Worm (Caenorhabditis elegans) whole organism, mixed stage, embryonic: ENCODE measurements around the gene srd-55.

Source experiments
- M03D4.4 ChIP-seq: sonication (generic microtip); optimal IDR thresholded peaks from 2 replicates; lab custom pipeline; 2017; ENCODE audit warnings: mild to moderate bottlenecking, missing genetic modification characterization, missing compliant biosample characterization
- bed-3 ChIP-seq: fragments of 200-800 bp; sonication (Bioruptor generic); optimal IDR thresholded peaks from 3 replicates; lab custom pipeline; 2018; ENCODE audit warnings: mild to moderate bottlenecking, missing genetic modification characterization, moderate library complexity, missing compliant biosample characterization
- blmp-1 ChIP-seq: fragments of 150-350 bp; optimal IDR thresholded peaks from 2 replicates; lab custom pipeline; 2014; ENCODE audit warnings: missing biosample characterization, missing genetic modification characterization
- ceh-39 ChIP-seq: fragments of 150-350 bp; optimal IDR thresholded peaks from 2 replicates; lab custom pipeline; 2014; ENCODE audit warnings: missing biosample characterization, missing genetic modification characterization
- ceh-83 ChIP-seq: fragments of 200-800 bp; sonication (Bioruptor generic); optimal IDR thresholded peaks from 2 replicates; lab custom pipeline; 2018; ENCODE audit warnings: mild to moderate bottlenecking, missing genetic modification characterization, missing compliant biosample characterization
- ces-1 ChIP-seq: fragments of 150-350 bp; optimal IDR thresholded peaks from 2 replicates; lab custom pipeline; 2014; ENCODE audit warnings: missing biosample characterization, missing genetic modification reagents, missing genetic modification characterization
- cnd-1 ChIP-seq: fragments of 200-800 bp; sonication (Bioruptor generic); optimal IDR thresholded peaks from 2 replicates; lab custom pipeline; 2018; ENCODE audit warnings: mild to moderate bottlenecking, missing genetic modification characterization, missing compliant biosample characterization
- drap-1 ChIP-seq: fragments of 200-800 bp; sonication (Bioruptor generic); optimal IDR thresholded peaks from 3 replicates; lab custom pipeline; 2018; ENCODE audit warnings: mild to moderate bottlenecking, missing genetic modification characterization, missing compliant biosample characterization
- elt-1 ChIP-seq: sonication (generic microtip); optimal IDR thresholded peaks from 2 replicates; lab custom pipeline; 2017; ENCODE audit warnings: missing genetic modification characterization, mild to moderate bottlenecking, missing compliant biosample characterization, antibody characterized with exemption, moderate library complexity, borderline replicate concordance; ENCODE audit not compliant: insufficient read depth
- elt-3 ChIP-seq: fragments of 150-350 bp; optimal IDR thresholded peaks from 2 replicates; lab custom pipeline; 2014; ENCODE audit warnings: missing biosample characterization, missing genetic modification characterization
- flh-1 ChIP-seq: fragments of 200-800 bp; sonication (Bioruptor generic); optimal IDR thresholded peaks from 2 replicates; lab custom pipeline; 2018; ENCODE audit warnings: mild to moderate bottlenecking, missing genetic modification characterization, moderate library complexity, missing compliant biosample characterization
- ham-2 ChIP-seq: fragments of 200-800 bp; sonication (Bioruptor generic); optimal IDR thresholded peaks from 2 replicates; lab custom pipeline; 2018; ENCODE audit warnings: mild to moderate bottlenecking, missing genetic modification characterization, missing compliant biosample characterization
- hlh-1 ChIP-seq: fragments of 150-350 bp; optimal IDR thresholded peaks from 2 replicates; lab custom pipeline; 2014; ENCODE audit warnings: missing biosample characterization, missing genetic modification reagents, missing genetic modification characterization
- lin-13 ChIP-seq: fragments of 150-350 bp; optimal IDR thresholded peaks from 2 replicates; lab custom pipeline; 2014; ENCODE audit warnings: missing biosample characterization, missing genetic modification characterization
- lin-32 ChIP-seq: fragments of 200-800 bp; sonication (Bioruptor generic); optimal IDR thresholded peaks from 2 replicates; lab custom pipeline; 2018; ENCODE audit warnings: mild to moderate bottlenecking, missing genetic modification characterization, missing compliant biosample characterization
- lsy-2 ChIP-seq: fragments of 150-350 bp; optimal IDR thresholded peaks from 2 replicates; lab custom pipeline; 2014; ENCODE audit warnings: missing biosample characterization, missing genetic modification characterization
- mab-5 ChIP-seq: fragments of 150-350 bp; optimal IDR thresholded peaks from 2 replicates; lab custom pipeline; 2014; ENCODE audit warnings: missing biosample characterization, missing genetic modification characterization
- mls-2 ChIP-seq: sonication (generic microtip); optimal IDR thresholded peaks from 2 replicates; lab custom pipeline; 2016; ENCODE audit warnings: mild to moderate bottlenecking, missing genetic modification characterization, moderate library complexity, missing compliant biosample characterization
- nhr-12 ChIP-seq: fragments of 150-350 bp; optimal IDR thresholded peaks from 2 replicates; lab custom pipeline; 2014; ENCODE audit warnings: missing biosample characterization, missing genetic modification characterization
- nhr-2 ChIP-seq: fragments of 150-350 bp; optimal IDR thresholded peaks from 2 replicates; lab custom pipeline; 2014; ENCODE audit warnings: missing biosample characterization, missing genetic modification characterization
- nhr-237 ChIP-seq: fragments of 150-350 bp; optimal IDR thresholded peaks from 2 replicates; lab custom pipeline; 2014; ENCODE audit warnings: missing biosample characterization, missing genetic modification characterization
- nhr-28 ChIP-seq: fragments of 150-350 bp; optimal IDR thresholded peaks from 2 replicates; lab custom pipeline; 2014; ENCODE audit warnings: missing biosample characterization, missing genetic modification characterization
- nhr-76 ChIP-seq: sonication (generic microtip); optimal IDR thresholded peaks from 2 replicates; lab custom pipeline; 2017; ENCODE audit warnings: missing biosample characterization, missing genetic modification characterization
- pha-4 ChIP-seq: fragments of 150-350 bp; optimal IDR thresholded peaks from 2 replicates; lab custom pipeline; 2018; ENCODE audit warnings: missing biosample characterization, missing genetic modification reagents, missing genetic modification characterization
- sem-2 ChIP-seq: fragments of 200-800 bp; sonication (Bioruptor generic); optimal IDR thresholded peaks from 2 replicates; lab custom pipeline; 2018; ENCODE audit warnings: mild to moderate bottlenecking, missing genetic modification characterization, missing compliant biosample characterization
- snpc-4 ChIP-seq: fragments of 150-350 bp; optimal IDR thresholded peaks from 2 replicates; lab custom pipeline; 2014; ENCODE audit warnings: missing biosample characterization, missing genetic modification characterization
- sptf-1 ChIP-seq: sonication (generic microtip); optimal IDR thresholded peaks from 2 replicates; lab custom pipeline; 2017; ENCODE audit warnings: mild to moderate bottlenecking, missing genetic modification characterization, moderate library complexity, missing compliant biosample characterization
- tbx-8 ChIP-seq: fragments of 200-800 bp; sonication (Bioruptor generic); optimal IDR thresholded peaks from 2 replicates; lab custom pipeline; 2018; ENCODE audit warnings: mild to moderate bottlenecking, missing genetic modification characterization, moderate library complexity, missing compliant biosample characterization
- unc-120 ChIP-seq: sonication (generic microtip); optimal IDR thresholded peaks from 2 replicates; lab custom pipeline; 2017; ENCODE audit warnings: missing genetic modification characterization, missing compliant biosample characterization; ENCODE audit not compliant: poor library complexity, severe bottlenecking
- unc-39 ChIP-seq: fragments of 150-350 bp; optimal IDR thresholded peaks from 2 replicates; lab custom pipeline; 2014; ENCODE audit warnings: missing biosample characterization, missing genetic modification characterization
- unc-62 ChIP-seq: fragments of 150-350 bp; optimal IDR thresholded peaks from 2 replicates; lab custom pipeline; 2014; ENCODE audit warnings: missing biosample characterization, missing genetic modification reagents, missing genetic modification characterization
- zip-8 ChIP-seq: fragments of 150-350 bp; optimal IDR thresholded peaks from 2 replicates; lab custom pipeline; 2014; ENCODE audit warnings: missing biosample characterization, missing genetic modification characterization
- ztf-11 ChIP-seq: fragments of 150-350 bp; optimal IDR thresholded peaks from 2 replicates; lab custom pipeline; 2014; ENCODE audit warnings: missing biosample characterization, missing genetic modification characterization

Gene srd-55

DNA sequence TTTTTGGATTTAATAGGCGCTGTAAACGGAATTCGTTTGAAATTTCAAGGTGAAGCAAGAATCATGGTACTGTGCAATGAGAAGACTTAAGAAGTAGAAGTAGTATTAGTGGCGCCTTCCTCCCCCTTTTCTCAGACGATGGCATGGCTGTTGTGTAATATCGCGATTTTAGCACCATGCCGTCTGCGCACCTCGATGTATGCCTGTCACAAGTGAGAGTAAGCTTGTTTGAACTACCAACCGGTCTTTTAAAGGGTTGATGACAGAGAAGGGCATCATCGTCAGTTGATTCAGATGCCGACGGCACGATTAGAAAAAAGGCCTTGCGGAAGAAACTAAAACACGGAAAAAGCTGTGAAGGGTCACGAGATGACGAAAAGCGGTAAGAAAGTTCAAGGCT lies 4.3 kb upstream of the srd-55 start:
- no peak for TF ChIP-seq snpc-4 (tag; lab: Kevin White, UChicago)

DNA sequence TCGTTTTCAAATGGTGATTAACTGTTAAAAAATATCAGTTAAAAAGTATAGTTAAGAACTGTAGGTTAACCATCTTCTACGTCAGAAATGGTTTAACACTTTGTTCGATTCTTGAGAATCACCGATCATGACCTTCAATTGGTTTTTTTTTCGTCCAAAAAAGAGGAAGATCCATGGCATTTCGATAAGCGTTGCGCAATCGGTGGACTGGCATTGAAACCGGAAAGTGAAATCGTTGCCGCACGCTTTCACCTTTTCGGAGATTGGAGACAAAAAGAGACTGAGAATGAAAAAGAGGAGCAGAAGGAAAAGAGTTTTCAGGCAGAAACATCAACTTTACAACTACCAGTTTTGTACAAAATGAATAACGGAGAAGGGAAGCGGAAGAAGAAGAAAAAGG lies 3.0 kb upstream of the srd-55 start:
- peak; percentile 68 for TF ChIP-seq zip-8 (tag; lab: Kevin White, UChicago)
- TF ChIP-seq ham-2 (GFP tag; lab: Kevin White, UChicago): peak; percentile 24
- TF ChIP-seq snpc-4 (tag; lab: Kevin White, UChicago): no peak
- peak; percentile 89 for TF ChIP-seq blmp-1 (tag; lab: Kevin White, UChicago)

DNA sequence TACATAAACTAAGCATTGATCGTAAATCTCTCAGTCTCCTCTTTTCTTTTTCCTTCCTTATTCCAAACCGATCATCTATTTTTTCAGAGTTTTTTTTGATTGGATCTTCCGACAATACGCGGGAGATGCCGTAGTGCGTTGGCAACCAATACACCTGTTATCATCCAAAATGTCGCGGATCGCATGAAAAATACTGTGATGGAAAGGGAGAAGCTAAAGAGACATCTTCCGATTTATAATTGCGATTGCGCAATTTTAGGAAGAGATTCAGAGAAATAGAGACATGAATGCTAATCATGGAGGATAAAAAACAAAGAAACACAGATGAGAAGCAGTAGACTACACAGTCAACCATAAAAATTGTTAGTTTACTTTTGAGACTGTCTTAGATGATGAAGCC lies 1.9 kb upstream of the srd-55 start:
- TF ChIP-seq zip-8 (tag; lab: Kevin White, UChicago): peak; percentile 28
- TF ChIP-seq sem-2 (GFP tag; lab: Kevin White, UChicago): no peak
- TF ChIP-seq cnd-1 (tag; lab: Kevin White, UChicago): no peak
- no peak for TF ChIP-seq ces-1 (GFP tag; lab: Kevin White, UChicago)
- no peak for TF ChIP-seq M03D4.4 (tag; lab: Kevin White, UChicago)
- TF ChIP-seq blmp-1 (tag; lab: Kevin White, UChicago): no peak
- TF ChIP-seq elt-3 (tag; lab: Kevin White, UChicago): no peak

DNA sequence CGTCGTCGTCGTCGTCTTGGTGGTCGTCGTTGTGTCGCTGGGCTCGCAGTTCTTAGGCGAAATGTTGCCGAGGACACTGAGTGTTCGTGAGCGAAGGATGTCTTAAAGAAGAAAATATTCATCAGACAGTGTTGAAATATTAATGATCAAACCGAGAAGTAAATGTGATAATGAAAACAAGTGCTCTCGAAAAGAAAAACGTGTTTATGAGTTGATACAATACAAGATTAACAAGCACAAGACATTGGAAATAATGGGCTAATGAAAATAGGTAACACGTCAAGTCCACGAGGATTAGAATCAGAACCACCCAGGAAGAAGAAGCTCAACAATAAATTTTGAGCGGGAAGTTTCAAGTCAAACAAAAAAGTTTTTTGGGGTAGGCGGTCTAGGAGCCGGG lies 3.6 kb downstream of the srd-55 start, which contains the start of gene K02A2.5:
Gene K02A2.5, minus strand, starts transcription at position 101 of the 400 bp plus-strand sequence.
- TF ChIP-seq nhr-237 (tag; lab: Kevin White, UChicago) (no peak), M03D4.4 (tag; lab: Kevin White, UChicago) (no peak), cnd-1 (tag; lab: Kevin White, UChicago) (no peak), nhr-28 (no peak), ztf-11 (tag; lab: Kevin White, UChicago) (no peak), ceh-83 (GFP tag; lab: Kevin White, UChicago) (no peak), sptf-1 (no peak), blmp-1 (tag; lab: Kevin White, UChicago) (no peak), nhr-12 (no peak), pha-4 (tag; lab: Kevin White, UChicago) (no peak), drap-1 (no peak), mls-2 (tag; lab: Kevin White, UChicago) (no peak), snpc-4 (tag; lab: Kevin White, UChicago) (no peak), mab-5 (tag; lab: Kevin White, UChicago) (no peak), ceh-39 (tag; lab: Kevin White, UChicago) (no peak)

DNA sequence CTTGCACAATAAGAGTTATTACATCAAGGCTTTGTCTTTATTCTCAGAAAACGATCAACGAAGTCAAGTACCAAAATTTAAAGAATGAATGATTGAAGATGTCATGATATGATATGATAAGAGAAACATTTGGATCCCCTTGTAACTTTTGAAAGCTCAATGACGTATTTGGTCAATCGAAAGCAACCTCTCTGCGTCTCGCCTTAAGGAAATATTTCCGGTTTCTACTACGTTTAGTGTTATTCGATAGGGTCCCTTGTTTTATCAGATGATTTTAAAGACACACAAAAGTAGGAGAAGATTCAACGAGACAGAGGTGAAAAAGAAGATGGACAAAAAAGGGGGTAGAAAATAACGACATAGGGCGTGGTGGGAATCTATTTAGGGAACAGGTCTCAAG lies 5.0 kb downstream of the srd-55 start:
- TF ChIP-seq nhr-28: no peak
- no peak for TF ChIP-seq unc-39 (tag; lab: Kevin White, UChicago)
- TF ChIP-seq nhr-76 (tag; lab: Kevin White, UChicago): no peak
- no peak for TF ChIP-seq drap-1
- TF ChIP-seq tbx-8 (GFP tag; lab: Kevin White, UChicago): no peak
- no peak for TF ChIP-seq ceh-39 (tag; lab: Kevin White, UChicago)
- TF ChIP-seq bed-3 (GFP tag; lab: Kevin White, UChicago): no peak
- TF ChIP-seq unc-62: no peak
- no peak for TF ChIP-seq mab-5 (tag; lab: Kevin White, UChicago)
- TF ChIP-seq flh-1: no peak
- no peak for TF ChIP-seq sptf-1
- TF ChIP-seq pha-4 (tag; lab: Kevin White, UChicago): no peak
- TF ChIP-seq nhr-2 (tag; lab: Kevin White, UChicago): no peak

DNA sequence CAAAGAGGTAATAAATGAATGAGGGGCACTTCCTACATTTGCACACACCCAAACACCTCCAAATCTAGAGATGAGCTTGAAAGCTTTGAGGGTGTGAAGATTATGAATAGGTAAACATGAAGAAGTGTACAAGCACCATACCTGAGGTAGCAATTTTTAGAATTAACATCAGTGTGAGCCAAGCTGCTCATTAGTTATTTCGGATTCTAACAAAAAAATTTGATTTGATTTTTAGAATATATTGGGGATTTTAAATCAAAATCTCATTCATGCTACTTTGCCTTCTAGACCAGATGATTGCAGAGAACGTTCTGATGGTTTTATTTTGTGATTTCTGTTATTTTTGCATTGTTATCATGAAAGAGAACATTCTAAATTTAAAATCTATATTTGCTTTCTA lies 5.5 kb downstream of the srd-55 start:
- TF ChIP-seq mls-2 (tag; lab: Kevin White, UChicago): no peak

DNA sequence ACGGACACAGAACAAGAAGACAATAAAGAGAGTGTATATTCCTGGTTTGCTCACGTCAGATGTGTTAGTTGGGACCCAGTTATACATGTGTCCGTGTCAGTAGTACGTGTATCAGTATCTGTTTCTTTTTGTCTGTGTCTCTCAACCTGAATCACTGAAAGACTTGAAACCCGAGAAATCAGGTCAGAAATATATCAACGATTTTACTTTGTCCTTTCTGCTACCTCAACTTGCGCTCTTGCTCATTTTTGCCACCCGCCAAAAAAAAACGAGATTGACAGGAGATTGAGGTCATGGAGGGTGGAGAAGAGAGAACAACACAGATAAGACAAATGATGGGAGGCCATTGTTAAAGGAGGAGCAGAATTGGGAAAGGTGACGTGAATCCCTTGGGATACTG lies 11.3 kb downstream of the srd-55 start:
- TF ChIP-seq elt-1 (tag; lab: Kevin White, UChicago) (no peak), mab-5 (tag; lab: Kevin White, UChicago) (no peak), zip-8 (tag; lab: Kevin White, UChicago) (no peak), sptf-1 (no peak), ceh-83 (GFP tag; lab: Kevin White, UChicago) (no peak), blmp-1 (tag; lab: Kevin White, UChicago) (no peak), elt-3 (tag; lab: Kevin White, UChicago) (no peak), lin-32 (GFP tag; lab: Kevin White, UChicago) (no peak), unc-120 (tag; lab: Kevin White, UChicago) (no peak), M03D4.4 (tag; lab: Kevin White, UChicago) (no peak), lin-13 (tag; lab: Kevin White, UChicago) (no peak), mls-2 (tag; lab: Kevin White, UChicago) (no peak), lsy-2 (no peak), hlh-1 (tag; lab: Kevin White, UChicago) (no peak), drap-1 (no peak), unc-39 (tag; lab: Kevin White, UChicago) (no peak)
